Worm (Caenorhabditis elegans) whole organism, young adult: ENCODE results near the gene F15G9.5.

Source experiments
- B0035.1 ChIP-seq: sonication (generic microtip); optimal IDR thresholded peaks from 2 replicates; lab custom pipeline; 2016; ENCODE audit warnings: missing genetic modification characterization, mild to moderate bottlenecking, missing compliant biosample characterization, missing genotype, missing genetic modification reagents
- C17E4.6 ChIP-seq: fragments of 200-800 bp; sonication (Bioruptor generic); IDR thresholded peaks from 2 replicates; pipeline ENCODE4 v1.3.6; 2022; ENCODE audit warnings: missing genetic modification reagents, missing genetic modification characterization, missing compliant biosample characterization
- D2030.7 ChIP-seq: fragments of 200-800 bp; sonication (Bioruptor generic); IDR thresholded peaks from 2 replicates; pipeline ENCODE4 v1.3.6; 2022; ENCODE audit warnings: missing genetic modification reagents, missing genetic modification characterization, missing compliant biosample characterization
- F22D6.2 ChIP-seq: sonication (generic microtip); optimal IDR thresholded peaks from 2 replicates; lab custom pipeline; 2016; ENCODE audit warnings: mild to moderate bottlenecking, missing genetic modification characterization, missing compliant biosample characterization
- F37B4.10 ChIP-seq: fragments of 200-800 bp; sonication (Bioruptor generic); IDR thresholded peaks from 2 replicates; pipeline ENCODE4 v1.3.6; 2022; ENCODE audit warnings: missing genetic modification characterization, missing compliant biosample characterization
- F49E8.2 ChIP-seq: sonication (generic microtip); optimal IDR thresholded peaks from 3 replicates; lab custom pipeline; 2017; ENCODE audit warnings: missing genetic modification characterization, mild to moderate bottlenecking, missing compliant biosample characterization, antibody characterized with exemption, moderate library complexity; ENCODE audit not compliant: insufficient read depth
- F52B5.7 ChIP-seq: sonication (generic microtip); optimal IDR thresholded peaks from 2 replicates; lab custom pipeline; 2016; ENCODE audit warnings: mild to moderate bottlenecking, missing genetic modification characterization, missing compliant biosample characterization
- F57A8.1 ChIP-seq: fragments of 200-800 bp; sonication (Bioruptor generic); optimal IDR thresholded peaks from 2 replicates; lab custom pipeline; 2018; ENCODE audit warnings: mild to moderate bottlenecking, missing genetic modification characterization, moderate library complexity, missing compliant biosample characterization
- K11D2.4 ChIP-seq: fragments of 200-800 bp; sonication (Bioruptor generic); IDR thresholded peaks from 2 replicates; pipeline ENCODE4 v1.3.6; 2022; ENCODE audit warnings: missing genetic modification reagents, missing genetic modification characterization, missing compliant biosample characterization
- T07F8.4 ChIP-seq: sonication (generic microtip); optimal IDR thresholded peaks from 2 replicates; lab custom pipeline; 2016; ENCODE audit warnings: mild to moderate bottlenecking, missing genetic modification characterization, moderate library complexity, missing compliant biosample characterization
- Y56A3A.18 ChIP-seq: fragments of 200-800 bp; sonication (Bioruptor generic); IDR thresholded peaks from 2 replicates; pipeline ENCODE4 v1.3.6; 2022; ENCODE audit warnings: missing genetic modification reagents, missing genetic modification characterization, missing compliant biosample characterization
- Y79H2A.3 ChIP-seq: fragments of 200-800 bp; sonication (Bioruptor generic); conservative IDR thresholded peaks from 2 replicates; pipeline ENCODE4 v1.3.6; 2022; ENCODE audit warnings: missing genetic modification reagents, missing genetic modification characterization, missing compliant biosample characterization
- aptf-3 ChIP-seq: fragments of 200-800 bp; sonication (Bioruptor generic); IDR thresholded peaks from 2 replicates; pipeline ENCODE4 v1.3.6; 2022; ENCODE audit warnings: missing genetic modification characterization, missing compliant biosample characterization
- athp-1 ChIP-seq: sonication (generic microtip); optimal IDR thresholded peaks from 2 replicates; lab custom pipeline; 2017; ENCODE audit warnings: mild to moderate bottlenecking, missing genetic modification characterization, missing compliant biosample characterization
- attf-3 ChIP-seq: fragments of 200-800 bp; sonication (Bioruptor generic); conservative IDR thresholded peaks from 2 replicates; pipeline ENCODE4 v1.3.6; 2022; ENCODE audit warnings: missing genetic modification reagents, missing genetic modification characterization, missing compliant biosample characterization
- attf-6 ChIP-seq: fragments of 200-800 bp; sonication (Bioruptor generic); IDR thresholded peaks from 2 replicates; pipeline ENCODE4 v1.3.6; 2022; ENCODE audit warnings: missing genetic modification reagents, missing genetic modification characterization, missing compliant biosample characterization
- ccch-3 ChIP-seq: fragments of 200-800 bp; sonication (Bioruptor generic); optimal IDR thresholded peaks from 2 replicates; lab custom pipeline; 2018; ENCODE audit warnings: mild to moderate bottlenecking, missing genetic modification characterization, missing compliant biosample characterization
- ceh-27 ChIP-seq: fragments of 200-800 bp; sonication (Bioruptor generic); optimal IDR thresholded peaks from 2 replicates; lab custom pipeline; 2018; ENCODE audit warnings: mild to moderate bottlenecking, missing genetic modification characterization, moderate library complexity, missing compliant biosample characterization
- ceh-58 ChIP-seq: fragments of 200-800 bp; sonication (Bioruptor generic); IDR thresholded peaks from 2 replicates; pipeline ENCODE4 v1.3.6; 2022; ENCODE audit warnings: missing genetic modification characterization, missing compliant biosample characterization
- chd-7 ChIP-seq: sonication (generic microtip); optimal IDR thresholded peaks from 2 replicates; lab custom pipeline; 2016; ENCODE audit warnings: mild to moderate bottlenecking, missing genetic modification characterization, moderate library complexity, missing compliant biosample characterization
- dox-1 ChIP-seq: fragments of 200-800 bp; sonication (Bioruptor generic); IDR thresholded peaks from 2 replicates; pipeline ENCODE4 v1.3.6; 2022; ENCODE audit warnings: missing genetic modification reagents, missing genetic modification characterization, missing compliant biosample characterization
- egrh-3 ChIP-seq: fragments of 200-800 bp; sonication (Bioruptor generic); IDR thresholded peaks from 2 replicates; pipeline ENCODE4 v1.3.6; 2022; ENCODE audit warnings: missing genetic modification reagents, missing genetic modification characterization, missing compliant biosample characterization
- fkh-3 ChIP-seq: sonication (generic microtip); optimal IDR thresholded peaks from 2 replicates; lab custom pipeline; 2016; ENCODE audit warnings: mild to moderate bottlenecking, missing genetic modification characterization, missing compliant biosample characterization
- hmg-1.2 ChIP-seq: fragments of 200-800 bp; sonication (Bioruptor generic); IDR thresholded peaks from 2 replicates; pipeline ENCODE4 v1.3.6; 2022; ENCODE audit warnings: missing genetic modification reagents, missing genetic modification characterization, missing compliant biosample characterization
- hsf-1 ChIP-seq: fragments of 200-800 bp; sonication (Bioruptor generic); IDR thresholded peaks from 2 replicates; pipeline ENCODE4 v1.3.6; 2022; ENCODE audit warnings: missing genetic modification reagents, missing genetic modification characterization, missing compliant biosample characterization
- let-607 ChIP-seq, 2 experiments: fragments of 200-800 bp in 1 of 2; sonication (Bioruptor generic) in 1 of 2; sonication (generic microtip) in 1 of 2; optimal IDR thresholded peaks; 2 replicates each; lab custom pipeline; 2016 to 2018; ENCODE audit warnings: mild to moderate bottlenecking in 2 of 2, missing compliant biosample characterization in 2 of 2, missing genetic modification characterization in 2 of 2, moderate library complexity in 2 of 2, missing genotype in 1 of 2
- lin-26 ChIP-seq: fragments of 200-800 bp; sonication (Bioruptor generic); IDR thresholded peaks from 2 replicates; pipeline ENCODE4 v1.3.6; 2022; ENCODE audit warnings: missing genetic modification reagents, missing genetic modification characterization, missing compliant biosample characterization
- madf-8 ChIP-seq: fragments of 200-800 bp; sonication (Bioruptor generic); conservative IDR thresholded peaks from 2 replicates; pipeline ENCODE4 v1.3.6; 2022; ENCODE audit warnings: missing genetic modification reagents, missing genetic modification characterization, missing compliant biosample characterization
- mxl-1 ChIP-seq: sonication (generic microtip); optimal IDR thresholded peaks from 2 replicates; lab custom pipeline; 2016; ENCODE audit warnings: missing genetic modification characterization, missing compliant biosample characterization
- nfyb-1 ChIP-seq: fragments of 200-800 bp; sonication (Bioruptor generic); IDR thresholded peaks from 2 replicates; pipeline ENCODE4 v1.3.6; 2022; ENCODE audit warnings: missing genetic modification reagents, missing genetic modification characterization, missing compliant biosample characterization
- nhr-120 ChIP-seq: fragments of 200-800 bp; sonication (Bioruptor generic); IDR thresholded peaks from 2 replicates; pipeline ENCODE4 v1.3.6; 2022; ENCODE audit warnings: missing genetic modification characterization, missing compliant biosample characterization
- nhr-179 ChIP-seq: sonication (generic microtip); optimal IDR thresholded peaks from 2 replicates; lab custom pipeline; 2016; ENCODE audit warnings: mild to moderate bottlenecking, missing genetic modification characterization, missing compliant biosample characterization
- nhr-80 ChIP-seq: sonication (generic microtip); optimal IDR thresholded peaks from 2 replicates; lab custom pipeline; 2016; ENCODE audit warnings: missing genetic modification characterization, missing compliant biosample characterization
- rpc-1 ChIP-seq, 2 experiments: fragments of 150-350 bp in 1 of 2; sonication (generic microtip) in 1 of 2; optimal IDR thresholded peaks; 2 replicates each; lab custom pipeline; 2014 to 2018; ENCODE audit warnings: missing biosample characterization in 1 of 2, missing genetic modification characterization in 1 of 2, missing genetic modification reagents in 1 of 2, missing genotype in 1 of 2
- snpc-1.1 ChIP-seq: sonication (generic microtip); optimal IDR thresholded peaks from 2 replicates; lab custom pipeline; 2017; ENCODE audit warnings: missing genetic modification characterization, mild to moderate bottlenecking, missing compliant biosample characterization, antibody characterized with exemption, moderate library complexity, missing genotype, missing genetic modification reagents; ENCODE audit not compliant: insufficient read depth
- tbp1 ChIP-seq: fragments of 200-800 bp; sonication (Bioruptor generic); optimal IDR thresholded peaks from 2 replicates; lab custom pipeline; 2018; ENCODE audit warnings: mild to moderate bottlenecking, missing genetic modification characterization, missing compliant biosample characterization
- unc-130 ChIP-seq: sonication (generic microtip); optimal IDR thresholded peaks from 2 replicates; lab custom pipeline; 2016; ENCODE audit warnings: missing genetic modification reagents, missing genetic modification characterization, missing compliant biosample characterization
- xnd-1 ChIP-seq: sonication (generic microtip); optimal IDR thresholded peaks from 2 replicates; lab custom pipeline; 2016; ENCODE audit warnings: missing genotype, missing genetic modification reagents, missing genetic modification characterization, missing compliant biosample characterization
- zfh-2 ChIP-seq: fragments of 200-800 bp; sonication (Bioruptor generic); conservative IDR thresholded peaks from 2 replicates; pipeline ENCODE4 v1.3.6; 2022; ENCODE audit warnings: missing genetic modification reagents, missing genetic modification characterization, missing compliant biosample characterization
- ztf-22 ChIP-seq: fragments of 200-800 bp; sonication (Bioruptor generic); optimal IDR thresholded peaks from 2 replicates; lab custom pipeline; 2018; ENCODE audit warnings: mild to moderate bottlenecking, missing genetic modification characterization, moderate library complexity, missing compliant biosample characterization

The F15G9.5 gene

ce11 chrX:9737730-9738129 is at the start of gene F15G9.5:
Gene F15G9.5, minus strand, starts transcription at chrX:9737888.
- TF ChIP-seq chd-7, result peak; percentile 14
- no peak for TF ChIP-seq lin-26 (GFP tag; lab: Robert Waterston, UW)
- TF ChIP-seq attf-6, result no peak
- no peak for TF ChIP-seq rpc-1 (optimal IDR thresholded peaks at IDR 0.05; lab: Kevin White, UChicago)
- TF ChIP-seq rpc-1 (tag; optimal IDR thresholded peaks at IDR 0.05; lab: Kevin White, UChicago), result no peak
- TF ChIP-seq B0035.1, result no peak
- no peak for TF ChIP-seq unc-130 (GFP tag; lab: Kevin White, UChicago)
- no peak for TF ChIP-seq nhr-179 (tag; lab: Kevin White, UChicago)
- TF ChIP-seq egrh-3 (GFP tag; lab: Robert Waterston, UW), result peak; percentile 64
- peak; percentile 23; the same call in 1 of the 2 replicates for TF ChIP-seq hmg-1.2 (GFP tag; lab: Robert Waterston, UW)
- TF ChIP-seq zfh-2 (GFP tag; lab: Robert Waterston, UW), result peak; percentile 94
- TF ChIP-seq F52B5.7, result peak; percentile 48
- TF ChIP-seq K11D2.4 (GFP tag; lab: Robert Waterston, UW), result 0 out of 2 replicates have a peak, but pooled peaks have one; percentile 24
- no peak for TF ChIP-seq nhr-120 (GFP tag; lab: Robert Waterston, UW)
- no peak for TF ChIP-seq F22D6.2
- TF ChIP-seq snpc-1.1 (tag; lab: Kevin White, UChicago), result no peak
- peak; percentile 29 for TF ChIP-seq ceh-27
- TF ChIP-seq dox-1 (GFP tag; lab: Robert Waterston, UW), result peak; percentile 42; the same call in 1 of the 2 replicates
- TF ChIP-seq mxl-1, result no peak
- TF ChIP-seq athp-1, result no peak
- no peak for TF ChIP-seq ztf-22 (GFP tag; lab: Kevin White, UChicago)
- TF ChIP-seq ceh-58 (GFP tag; lab: Robert Waterston, UW), result no peak
- TF ChIP-seq T07F8.4 (tag; lab: Kevin White, UChicago), result no peak
- no peak for TF ChIP-seq Y56A3A.18
- TF ChIP-seq, all 124 proteins: peak for 8

ce11 chrX:9785865-9786264 is 48.2 kb upstream of the F15G9.5 start:
- no peak for TF ChIP-seq D2030.7
- no peak for TF ChIP-seq ccch-3
- TF ChIP-seq let-607 (tag; optimal IDR thresholded peaks at IDR 0.05; lab: Kevin White, UChicago), result no peak
- TF ChIP-seq hsf-1 (GFP tag; lab: Robert Waterston, UW), result no peak
- TF ChIP-seq C17E4.6 (GFP tag; lab: Robert Waterston, UW), result no peak
- no peak for TF ChIP-seq fkh-3 (tag; lab: Kevin White, UChicago)
- TF ChIP-seq madf-8 (GFP tag; lab: Robert Waterston, UW), result no peak
- TF ChIP-seq aptf-3, result no peak
- no peak for TF ChIP-seq Y79H2A.3 (GFP tag; lab: Robert Waterston, UW)
- TF ChIP-seq F57A8.1 (GFP tag; lab: Kevin White, UChicago), result no peak
- TF ChIP-seq unc-130 (GFP tag; lab: Kevin White, UChicago), result no peak
- TF ChIP-seq nfyb-1, result no peak
- no peak for TF ChIP-seq attf-3 (GFP tag; lab: Robert Waterston, UW)
- no peak for TF ChIP-seq xnd-1 (tag; lab: Kevin White, UChicago)
- no peak for TF ChIP-seq F49E8.2 (tag; lab: Kevin White, UChicago)
- TF ChIP-seq B0035.1, result no peak
- no peak for TF ChIP-seq F37B4.10 (GFP tag; lab: Robert Waterston, UW)
- no peak for TF ChIP-seq F22D6.2
- TF ChIP-seq tbp1, result no peak
- no peak for TF ChIP-seq nhr-80 (tag; lab: Kevin White, UChicago)
